Worm (Caenorhabditis elegans) whole organism, L1 larva: Measurements from ENCODE around the gene Y50E8A.5.

ENCODE experiments used
- ama-1 ChIP-seq: fragments of 150-350 bp; optimal IDR thresholded peaks from 2 replicates; lab custom pipeline; 2014
- ceh-82 ChIP-seq, 3 experiments: fragments of 150-350 bp in 1 of 3; sonication (generic microtip) in 2 of 3; optimal IDR thresholded peaks; 2 replicates each; lab custom pipeline; 2014 to 2017; ENCODE audit warnings: missing biosample characterization in 3 of 3, missing genetic modification characterization in 3 of 3
- ces-1 ChIP-seq: fragments of 150-350 bp; optimal IDR thresholded peaks from 2 replicates; lab custom pipeline; 2014; ENCODE audit warnings: missing biosample characterization, missing genetic modification reagents, missing genetic modification characterization
- hlh-17 ChIP-seq: fragments of 200-800 bp; sonication (Bioruptor generic); optimal IDR thresholded peaks from 2 replicates; lab custom pipeline; 2018; ENCODE audit warnings: missing genetic modification characterization, mild to moderate bottlenecking, missing compliant biosample characterization, moderate library complexity, borderline replicate concordance
- mdl-1 ChIP-seq, 2 experiments: fragments of 150-350 bp; optimal IDR thresholded peaks; 2 replicates each; lab custom pipeline; 2014 to 2017; ENCODE audit warnings: missing biosample characterization in 2 of 2, missing genetic modification characterization in 2 of 2, inconsistent platforms in 1 of 2
- nhr-11 ChIP-seq: fragments of 150-350 bp; optimal IDR thresholded peaks from 2 replicates; lab custom pipeline; 2014; ENCODE audit warnings: missing biosample characterization, missing genetic modification characterization
- nhr-12 ChIP-seq: sonication (generic microtip); optimal IDR thresholded peaks from 2 replicates; lab custom pipeline; 2017; ENCODE audit warnings: missing biosample characterization, missing genetic modification characterization
- nhr-28 ChIP-seq: fragments of 150-350 bp; optimal IDR thresholded peaks from 2 replicates; lab custom pipeline; 2014; ENCODE audit warnings: missing biosample characterization, missing genetic modification characterization
- nhr-77 ChIP-seq: fragments of 150-350 bp; optimal IDR thresholded peaks from 2 replicates; lab custom pipeline; 2014; ENCODE audit warnings: missing biosample characterization, missing genetic modification characterization
- tbx-2 ChIP-seq: sonication (generic microtip); optimal IDR thresholded peaks from 2 replicates; lab custom pipeline; 2016; ENCODE audit warnings: missing genetic modification characterization, missing compliant biosample characterization
- zag-1 ChIP-seq: fragments of 150-350 bp; optimal IDR thresholded peaks from 2 replicates; lab custom pipeline; 2014; ENCODE audit warnings: missing biosample characterization, missing genetic modification characterization

ce11 chrV:14734187-14734765, 2.5 kb downstream of the Y50E8A.5 start, which contains the start of gene unc-61:
- TF ChIP-seq ama-1 (lab: Kevin White, UChicago): no peak
- no peak for TF ChIP-seq nhr-28
- no peak for TF ChIP-seq nhr-11 (tag; lab: Kevin White, UChicago)
- TF ChIP-seq ceh-82 (tag; optimal IDR thresholded peaks at IDR 0.05; lab: Kevin White, UChicago): peak in 1 of 3 experiments; percentile 49
- TF ChIP-seq nhr-12: no peak
- TF ChIP-seq hlh-17: no peak
- no peak for TF ChIP-seq tbx-2 (tag; lab: Kevin White, UChicago)
- TF ChIP-seq zag-1: no peak
- TF ChIP-seq mdl-1 (tag; optimal IDR thresholded peaks at IDR 0.05; lab: Kevin White, UChicago): no peak
- no peak for TF ChIP-seq ces-1 (GFP tag; lab: Kevin White, UChicago)
- TF ChIP-seq nhr-77 (tag; lab: Kevin White, UChicago): no peak
